Worm (Caenorhabditis elegans): Measurements from ENCODE around the gene Y44A6D.3.

DNA sequence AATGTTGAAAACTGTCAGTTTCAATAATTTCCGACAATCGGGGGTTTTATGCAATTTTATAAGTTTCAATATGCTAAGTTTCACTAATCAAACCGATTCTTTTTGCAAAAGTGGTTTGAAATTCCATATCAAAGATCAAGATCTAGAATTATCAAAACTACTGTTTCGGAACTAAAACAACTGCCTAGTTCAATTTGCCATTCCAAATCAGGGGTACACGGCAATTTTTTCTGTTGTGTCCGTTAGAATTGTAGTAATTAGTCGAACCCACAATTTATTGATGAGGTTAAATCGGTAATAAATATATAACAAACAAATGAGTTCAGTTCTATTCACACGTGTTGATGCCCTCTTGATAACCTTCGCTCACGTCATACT, 6.4 kb downstream of the Y44A6D.3 start:
- TF ChIP-seq nhr-11 (tag; optimal IDR thresholded peaks at IDR 0.05), result no peak
- TF ChIP-seq aly-2 (tag; optimal IDR thresholded peaks at IDR 0.05), result no peak
- TF ChIP-seq ztf-11 (tag; optimal IDR thresholded peaks at IDR 0.05), result no peak
- TF ChIP-seq nhr-237 (tag; optimal IDR thresholded peaks at IDR 0.05), result no peak
- TF ChIP-seq snpc-4 (tag; optimal IDR thresholded peaks at IDR 0.05), result no peak
- TF ChIP-seq nhr-77 (tag; optimal IDR thresholded peaks at IDR 0.05), result no peak
- TF ChIP-seq R02D3.7 (tag; optimal IDR thresholded peaks at IDR 0.05), result no peak
- TF ChIP-seq jun-1 (tag; optimal IDR thresholded peaks at IDR 0.05), result no peak
- no peak for TF ChIP-seq mdl-1 (tag; optimal IDR thresholded peaks at IDR 0.05)
- TF ChIP-seq egl-43 (GFP tag; IDR thresholded peaks at IDR 0.05), result no peak
- no peak for TF ChIP-seq lsy-2 (tag; optimal IDR thresholded peaks at IDR 0.05)

Data from whole organism, L4 larva.